Fruit fly (Drosophila melanogaster): ENCODE data around the gene His2Av.

Gene His2Av

DNA sequence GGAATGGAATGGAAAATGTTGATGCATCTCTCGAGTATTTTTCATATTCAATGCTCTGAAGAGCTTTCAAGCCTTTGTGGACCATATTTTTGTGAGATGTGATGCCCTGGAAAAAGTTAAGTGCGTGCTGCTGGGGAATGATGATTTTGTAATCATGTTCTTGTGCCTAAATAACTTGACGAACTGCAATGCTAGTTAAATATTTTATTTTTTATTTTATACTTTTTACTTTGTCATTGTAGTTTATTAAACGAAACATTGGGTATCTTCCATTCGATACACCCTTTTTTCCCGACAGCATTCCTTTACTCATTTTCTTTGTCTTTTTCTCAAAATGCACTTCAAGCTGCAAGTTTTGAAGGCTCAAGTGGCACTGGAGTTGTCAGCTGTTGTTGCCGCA, 33.3 kb downstream of the His2Av start (continued):
- TF ChIP-seq MBD-R2 (GFP tag; IDR thresholded peaks at IDR 0.05): no peak
- TF ChIP-seq CG9437 (GFP tag; optimal IDR thresholded peaks at IDR 0.05): peak; percentile 5
- TF ChIP-seq btn (GFP tag; optimal IDR thresholded peaks at IDR 0.05): no peak
- peak; percentile 27 for TF ChIP-seq Med (GFP tag)
- TF ChIP-seq schlank (tag; optimal IDR thresholded peaks at IDR 0.05): no peak
- no peak for TF ChIP-seq pros (GFP tag; optimal IDR thresholded peaks at IDR 0.05)
- no peak for TF ChIP-seq kay (GFP tag; optimal IDR thresholded peaks at IDR 0.05)
- TF ChIP-seq Trl (optimal IDR thresholded peaks at IDR 0.05): no peak
- no peak for TF ChIP-seq Trl (GFP tag; optimal IDR thresholded peaks at IDR 0.05)
- TF ChIP-seq CG13296 (GFP tag; optimal IDR thresholded peaks at IDR 0.05): no peak
- no peak for TF ChIP-seq Fer1 (GFP tag; optimal IDR thresholded peaks at IDR 0.05)
- no peak for TF ChIP-seq crol (GFP tag; IDR thresholded peaks at IDR 0.05)
- TF ChIP-seq Six4 (GFP tag; optimal IDR thresholded peaks at IDR 0.05): peak; percentile 25
- no peak for TF ChIP-seq Lhr (GFP tag; optimal IDR thresholded peaks at IDR 0.05)
- no peak for TF ChIP-seq wor (GFP tag; IDR thresholded peaks at IDR 0.05)
- no peak for TF ChIP-seq CG6813 (GFP tag; optimal IDR thresholded peaks at IDR 0.05)
- peak; percentile 35; the same call in 1 of the 3 replicates for TF ChIP-seq B-H1 (GFP tag; IDR thresholded peaks at IDR 0.05)
- TF ChIP-seq sima (GFP tag; optimal IDR thresholded peaks at IDR 0.05): no peak
- no peak for TF ChIP-seq ab (GFP tag; optimal IDR thresholded peaks at IDR 0.05)
- peak; percentile 71 for TF ChIP-seq Xrp1 (GFP tag; IDR thresholded peaks at IDR 0.05)
- TF ChIP-seq Sox102F (GFP tag; optimal IDR thresholded peaks at IDR 0.05): peak; percentile 78
- TF ChIP-seq CG14965 (GFP tag; optimal IDR thresholded peaks at IDR 0.05; ENCODE audit: borderline replicate concordance): no peak
- no peak for TF ChIP-seq CG8478 (optimal IDR thresholded peaks at IDR 0.05)
- no peak for TF ChIP-seq MESR4 (GFP tag; optimal IDR thresholded peaks at IDR 0.05)
- TF ChIP-seq cas (GFP tag; IDR thresholded peaks at IDR 0.05): no peak
- TF ChIP-seq Tbp (GFP tag; optimal IDR thresholded peaks at IDR 0.05): no peak
- no peak for TF ChIP-seq CG30431 (GFP tag; optimal IDR thresholded peaks at IDR 0.05)
- peak; percentile 7 for TF ChIP-seq CG4820 (GFP tag; optimal IDR thresholded peaks at IDR 0.05)
- peak; percentile 48 for TF ChIP-seq croc (GFP tag; conservative IDR thresholded peaks at IDR 0.05)
- TF ChIP-seq slp2 (GFP tag; optimal IDR thresholded peaks at IDR 0.05): no peak
- TF ChIP-seq Sox100B (GFP tag; optimal IDR thresholded peaks at IDR 0.05): peak; percentile 23
- TF ChIP-seq CoRest (tag; optimal IDR thresholded peaks at IDR 0.05): peak; percentile 28
- TF ChIP-seq sens-2 (GFP tag; IDR thresholded peaks at IDR 0.05): no peak
- no peak for TF ChIP-seq hth (optimal IDR thresholded peaks at IDR 0.05)
- TF ChIP-seq Adf1 (GFP tag; IDR thresholded peaks at IDR 0.05): no peak
- no peak for TF ChIP-seq CG9817 (tag; optimal IDR thresholded peaks at IDR 0.05)
- TF ChIP-seq Meics (GFP tag; optimal IDR thresholded peaks at IDR 0.05): no peak
- peak; percentile 17 for TF ChIP-seq CG8924 (tag; optimal IDR thresholded peaks at IDR 0.05)
- no peak for TF ChIP-seq cwo (GFP tag; optimal IDR thresholded peaks at IDR 0.05)
- TF ChIP-seq CG6272 (GFP tag; IDR thresholded peaks at IDR 0.05): no peak
- TF ChIP-seq CG32772 (GFP tag; IDR thresholded peaks at IDR 0.05): peak; percentile 39; the same call in 1 of the 2 replicates
- TF ChIP-seq Hsf (GFP tag; optimal IDR thresholded peaks at IDR 0.05): peak; percentile 10
- no peak for TF ChIP-seq Nf-YC (tag; optimal IDR thresholded peaks at IDR 0.05)
- no peak for TF ChIP-seq wdn (GFP tag; IDR thresholded peaks at IDR 0.05)
- TF ChIP-seq cad (GFP tag; optimal IDR thresholded peaks at IDR 0.05): no peak
- no peak for TF ChIP-seq Dfd (GFP tag; optimal IDR thresholded peaks at IDR 0.05)
- TF ChIP-seq h (optimal IDR thresholded peaks at IDR 0.05): no peak
- TF ChIP-seq Scr (GFP tag; IDR thresholded peaks at IDR 0.05; ENCODE audit: partially characterized antibody): no peak
- no peak for TF ChIP-seq CG4282 (GFP tag; optimal IDR thresholded peaks at IDR 0.05)
- TF ChIP-seq CG8944 (GFP tag; optimal IDR thresholded peaks at IDR 0.05): no peak
- no peak for TF ChIP-seq CG5245 (GFP tag; optimal IDR thresholded peaks at IDR 0.05)
- no peak for TF ChIP-seq ERR (GFP tag; optimal IDR thresholded peaks at IDR 0.05)
- no peak for TF ChIP-seq ac (GFP tag; optimal IDR thresholded peaks at IDR 0.05)
- peak; percentile 40 for TF ChIP-seq ATbp (GFP tag; optimal IDR thresholded peaks at IDR 0.05)
